Worm (Caenorhabditis elegans) whole organism, L3 larva: ENCODE measurements around the gene F53F4.15.

Experiments
- R02D3.7 ChIP-seq: fragments of 150-350 bp; optimal IDR thresholded peaks from 2 replicates; lab custom pipeline; 2014; ENCODE audit warnings: missing biosample characterization, missing genetic modification characterization
- ZK546.5 ChIP-seq: sonication (generic microtip); optimal IDR thresholded peaks from 2 replicates; lab custom pipeline; 2017; ENCODE audit warnings: missing biosample characterization, missing genetic modification characterization
- aly-2 ChIP-seq: fragments of 150-350 bp; optimal IDR thresholded peaks from 2 replicates; lab custom pipeline; 2014; ENCODE audit warnings: missing biosample characterization, missing genetic modification characterization
- ama-1 ChIP-seq: fragments of 150-350 bp; optimal IDR thresholded peaks from 2 replicates; lab custom pipeline; 2018
- ceh-28 ChIP-seq: fragments of 150-350 bp; optimal IDR thresholded peaks from 2 replicates; lab custom pipeline; 2014; ENCODE audit warnings: missing biosample characterization, missing genetic modification reagents, missing genetic modification characterization
- ceh-82 ChIP-seq: fragments of 150-350 bp; optimal IDR thresholded peaks from 2 replicates; lab custom pipeline; 2014; ENCODE audit warnings: missing biosample characterization, missing genetic modification characterization
- elt-3 ChIP-seq, 3 experiments: fragments of 150-350 bp in 1 of 3; sonication (generic microtip) in 2 of 3; optimal IDR thresholded peaks; 2 replicates in 2 of 3; 4 replicates in 1 of 3; lab custom pipeline; 2014 to 2017; ENCODE audit warnings: missing biosample characterization in 3 of 3, missing genetic modification characterization in 3 of 3
- mdl-1 ChIP-seq: fragments of 150-350 bp; optimal IDR thresholded peaks from 2 replicates; lab custom pipeline; 2014; ENCODE audit warnings: missing biosample characterization, missing genetic modification characterization
- nfya-1 ChIP-seq: sonication (generic microtip); optimal IDR thresholded peaks from 2 replicates; lab custom pipeline; 2017; ENCODE audit warnings: missing genetic modification characterization, mild to moderate bottlenecking, missing compliant biosample characterization, antibody characterized with exemption, moderate library complexity; ENCODE audit not compliant: insufficient read depth
- nhr-23 ChIP-seq: fragments of 150-350 bp; optimal IDR thresholded peaks from 2 replicates; lab custom pipeline; 2014; ENCODE audit warnings: missing biosample characterization, missing genetic modification reagents, missing genetic modification characterization
- nhr-77 ChIP-seq: fragments of 150-350 bp; optimal IDR thresholded peaks from 2 replicates; lab custom pipeline; 2014; ENCODE audit warnings: missing biosample characterization, missing genetic modification characterization
- tbx-2 ChIP-seq: sonication (generic microtip); optimal IDR thresholded peaks from 2 replicates; lab custom pipeline; 2016; ENCODE audit warnings: mild to moderate bottlenecking, missing genetic modification characterization, missing compliant biosample characterization
- ztf-11 ChIP-seq: fragments of 150-350 bp; optimal IDR thresholded peaks from 2 replicates; lab custom pipeline; 2014; ENCODE audit warnings: missing biosample characterization, missing genetic modification characterization

DNA sequence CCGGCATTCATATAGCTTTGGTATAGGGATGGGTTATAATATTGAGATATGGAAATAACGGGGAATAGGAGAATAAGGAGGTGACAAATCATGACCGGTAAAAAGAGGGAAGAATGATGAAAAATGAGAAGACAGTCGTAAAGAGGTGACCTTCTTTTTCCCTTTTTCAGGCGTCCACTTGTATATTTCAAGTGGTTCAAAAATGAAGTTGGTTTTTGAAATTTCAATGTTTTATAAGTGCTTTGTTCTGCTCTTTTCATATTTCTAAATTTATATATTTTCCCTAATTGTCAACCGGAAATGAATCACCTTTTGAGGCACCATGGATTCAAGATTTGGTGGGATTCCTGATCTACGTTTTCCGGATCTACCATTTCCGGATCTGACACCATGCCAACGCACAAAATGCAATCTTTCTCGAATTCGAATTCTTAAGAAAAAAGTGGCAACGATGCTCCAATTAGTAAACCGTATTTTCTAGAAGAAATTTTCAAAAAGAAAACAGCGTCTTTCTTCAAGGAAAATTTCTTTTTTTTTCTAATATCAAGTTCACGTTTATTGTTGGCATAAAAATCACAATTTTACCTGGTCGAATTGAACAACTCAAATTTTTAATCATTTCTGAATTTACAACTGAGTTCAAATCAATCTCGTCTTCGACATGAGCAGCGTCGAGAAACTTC is 31.1 kb upstream of the F53F4.15 start, which contains the start of the genes F53F4.2 and F53F4.18:
- TF ChIP-seq ztf-11 (no peak), ama-1 (lab: Kevin White, UChicago) (no peak), nhr-77 (no peak), ceh-82 (no peak), ceh-28 (tag; lab: Kevin White, UChicago) (no peak), elt-3 (tag; optimal IDR thresholded peaks at IDR 0.05; lab: Kevin White, UChicago) (no peak), mdl-1 (tag; lab: Kevin White, UChicago) (no peak), aly-2 (tag; lab: Kevin White, UChicago) (no peak), tbx-2 (tag; lab: Kevin White, UChicago) (no peak), R02D3.7 (tag; lab: Kevin White, UChicago) (no peak), ZK546.5 (tag; lab: Kevin White, UChicago) (no peak), nfya-1 (tag; lab: Kevin White, UChicago) (no peak), nhr-23 (tag; lab: Kevin White, UChicago) (no peak)
